Fruit fly (Drosophila melanogaster) Kc167 (cell line): ENCODE data around the gene nbs.

Source experiments
- Myc ChIP-seq: fragments of >200 bp; optimal IDR thresholded peaks from 2 replicates; lab custom pipeline; 2017; ENCODE audit warnings: missing external identifiers
- Sin3A ChIP-seq: fragments of >200 bp; optimal IDR thresholded peaks from 2 replicates; lab custom pipeline; 2018; ENCODE audit warnings: missing external identifiers
- h ChIP-seq: fragments of >200 bp; optimal IDR thresholded peaks from 3 replicates; lab custom pipeline; 2018; ENCODE audit warnings: missing external identifiers
- insv ChIP-seq: fragments of >200 bp; optimal IDR thresholded peaks from 3 replicates; lab custom pipeline; 2018; ENCODE audit warnings: missing external identifiers
- psq ChIP-seq: fragments of >200 bp; optimal IDR thresholded peaks from 2 replicates; lab custom pipeline; 2017; ENCODE audit warnings: missing external identifiers
- ttk ChIP-seq: sonication (Bioruptor generic); optimal IDR thresholded peaks from 2 replicates; lab custom pipeline; 2017; ENCODE audit warnings: missing external identifiers

dm6 chr3L:9696650-9697526 lies 26.1 kb downstream of the nbs start, which contains the start of gene Prps:
- TF ChIP-seq psq (lab: Kevin White, UChicago): no peak
- TF ChIP-seq insv (lab: Kevin White, UChicago): no peak
- no peak for TF ChIP-seq Myc (lab: Kevin White, UChicago)
- no peak for TF ChIP-seq ttk
- TF ChIP-seq h (lab: Kevin White, UChicago): no peak
- no peak for TF ChIP-seq Sin3A (lab: Kevin White, UChicago)
